Fruit fly (Drosophila melanogaster) whole organism, embryonic: ENCODE results near the gene CG34135.
A peak's percentile ranks its signal among the peaks of the same experiment; 100 is the strongest.

Experiments used
- Adf1 ChIP-seq: fragments of 200-800 bp; sonication (Bioruptor generic); IDR thresholded peaks from 2 replicates; pipeline ENCODE4 v1.3.6; 2022; ENCODE audit warnings: missing biosample characterization, missing genetic modification characterization
- Aef1 ChIP-seq: fragments of 200-800 bp; sonication (Bioruptor generic); IDR thresholded peaks from 3 replicates; pipeline ENCODE4 v1.3.6; 2022; ENCODE audit warnings: missing biosample characterization, missing genetic modification characterization
- Bgb ChIP-seq: fragments of 200-800 bp; sonication (Bioruptor generic); IDR thresholded peaks from 2 replicates; pipeline ENCODE4 v1.3.6; 2022; ENCODE audit warnings: missing biosample characterization, missing genetic modification characterization; ENCODE audit not compliant: partially characterized antibody
- Blimp-1 ChIP-seq: fragments of 200-800 bp; sonication (Bioruptor generic); optimal IDR thresholded peaks from 3 replicates; lab custom pipeline; 2018; ENCODE audit warnings: missing biosample characterization, missing genetic modification characterization, mild to moderate bottlenecking, moderate library complexity, missing genetic modification reagents
- CG10654 ChIP-seq: fragments of 200-800 bp; sonication (Bioruptor generic); optimal IDR thresholded peaks from 2 replicates; lab custom pipeline; 2016; ENCODE audit warnings: missing biosample characterization, missing genetic modification characterization
- CG10979 ChIP-seq: fragments of 200-800 bp; sonication (Bioruptor generic); optimal IDR thresholded peaks from 2 replicates; lab custom pipeline; 2018; ENCODE audit warnings: missing biosample characterization, mild to moderate bottlenecking, missing genetic modification characterization, moderate library complexity
- CG11504 ChIP-seq: fragments of 200-800 bp; sonication (Bioruptor generic); optimal IDR thresholded peaks from 3 replicates; lab custom pipeline; 2019; ENCODE audit warnings: missing biosample characterization, mild to moderate bottlenecking, missing genetic modification characterization, moderate library complexity
- CG12744 ChIP-seq: fragments of 200-800 bp; sonication (Bioruptor generic); optimal IDR thresholded peaks from 2 replicates; lab custom pipeline; 2016; ENCODE audit warnings: missing biosample characterization, missing genetic modification characterization
- CG12769 ChIP-seq: fragments of 200-800 bp; sonication (Bioruptor generic); optimal IDR thresholded peaks from 2 replicates; lab custom pipeline; 2019; ENCODE audit warnings: missing biosample characterization, mild to moderate bottlenecking, missing genetic modification characterization, moderate library complexity
- CG14050 ChIP-seq: fragments of 200-800 bp; sonication (Bioruptor generic); IDR thresholded peaks from 3 replicates; pipeline ENCODE4 v1.3.6; 2022; ENCODE audit warnings: missing biosample characterization, missing genetic modification characterization
- CG16813 ChIP-seq: fragments of 200-800 bp; sonication (Bioruptor generic); IDR thresholded peaks from 3 replicates; pipeline ENCODE4 v1.3.6; 2022; ENCODE audit warnings: missing biosample characterization, missing genetic modification characterization; ENCODE audit not compliant: partially characterized antibody
- CG1792 ChIP-seq: fragments of 200-800 bp; sonication (Bioruptor generic); optimal IDR thresholded peaks from 2 replicates; lab custom pipeline; 2016; ENCODE audit warnings: missing biosample characterization, missing genetic modification characterization
- CG3065 ChIP-seq: fragments of 200-800 bp; sonication (Bioruptor generic); optimal IDR thresholded peaks from 2 replicates; lab custom pipeline; 2016; ENCODE audit warnings: missing biosample characterization, missing genetic modification characterization
- CG34422 ChIP-seq: fragments of 200-800 bp; sonication (Bioruptor generic); IDR thresholded peaks from 3 replicates; pipeline ENCODE4 v1.3.6; 2022; ENCODE audit warnings: missing biosample characterization, missing genetic modification characterization
- CG3838 ChIP-seq: fragments of 200-800 bp; sonication (Bioruptor generic); optimal IDR thresholded peaks from 3 replicates; lab custom pipeline; 2016; ENCODE audit warnings: missing biosample characterization, missing genetic modification characterization
- CG42726 ChIP-seq: fragments of 200-800 bp; sonication (Bioruptor generic); IDR thresholded peaks from 2 replicates; pipeline ENCODE4 v1.3.6; 2022; ENCODE audit warnings: missing biosample characterization, missing genetic modification characterization; ENCODE audit not compliant: partially characterized antibody
- CG6272 ChIP-seq: fragments of 200-800 bp; sonication (Bioruptor generic); IDR thresholded peaks from 2 replicates; pipeline ENCODE4 v1.3.6; 2022; ENCODE audit warnings: missing biosample characterization, missing genetic modification characterization
- CG7357 ChIP-seq: fragments of 200-800 bp; sonication (Bioruptor generic); IDR thresholded peaks from 3 replicates; pipeline ENCODE4 v1.3.6; 2022; ENCODE audit warnings: missing biosample characterization, missing genetic modification characterization
- CG8290 ChIP-seq, 3 experiments: fragments of 200-800 bp; sonication (Bioruptor generic); optimal IDR thresholded peaks; 2 replicates each; lab custom pipeline; 2016 to 2019; ENCODE audit warnings: missing biosample characterization in 3 of 3, missing genetic modification characterization in 3 of 3, mild to moderate bottlenecking in 2 of 3, moderate library complexity in 1 of 3
- CG8359 ChIP-seq: fragments of 200-800 bp; sonication (Bioruptor generic); optimal IDR thresholded peaks from 2 replicates; lab custom pipeline; 2017; ENCODE audit warnings: missing biosample characterization, mild to moderate bottlenecking, missing genetic modification characterization, borderline replicate concordance
- CG8765 ChIP-seq: fragments of 200-800 bp; sonication (Bioruptor generic); IDR thresholded peaks from 2 replicates; pipeline ENCODE4 v1.3.6; 2022; ENCODE audit warnings: missing biosample characterization, missing genetic modification characterization
- CHES-1-like ChIP-seq: fragments of 200-800 bp; sonication (Bioruptor generic); optimal IDR thresholded peaks from 2 replicates; lab custom pipeline; 2016; ENCODE audit warnings: missing biosample characterization, missing genetic modification characterization
- D19A ChIP-seq: fragments of 200-800 bp; optimal IDR thresholded peaks from 3 replicates; lab custom pipeline; 2019; ENCODE audit warnings: missing biosample characterization, mild to moderate bottlenecking, missing genetic modification characterization, moderate library complexity
- Deaf1 ChIP-seq: fragments of 200-800 bp; optimal IDR thresholded peaks from 3 replicates; lab custom pipeline; 2019; ENCODE audit warnings: missing biosample characterization, mild to moderate bottlenecking, missing genetic modification characterization, moderate library complexity
- Dfd ChIP-seq, 2 experiments: fragments of >200 bp; optimal IDR thresholded peaks; 2 replicates each; lab custom pipeline; 2017; ENCODE audit warnings: missing biosample characterization in 2 of 2, missing genetic modification characterization in 2 of 2
- Hmx ChIP-seq: fragments of 200-800 bp; sonication (Bioruptor generic); optimal IDR thresholded peaks from 2 replicates; lab custom pipeline; 2016; ENCODE audit warnings: missing biosample characterization, missing genetic modification characterization
- Med ChIP-seq: fragments of 200-800 bp; sonication (Bioruptor generic); peaks from one replicate; lab custom pipeline; 2016; ENCODE audit warnings: missing biosample characterization, missing genetic modification characterization, mild to moderate bottlenecking, inconsistent platforms, moderate library complexity
- Nf-YB ChIP-seq: fragments of 200-800 bp; sonication (Bioruptor generic); optimal IDR thresholded peaks from 3 replicates; lab custom pipeline; 2019; ENCODE audit warnings: missing biosample characterization, mild to moderate bottlenecking, missing genetic modification characterization, moderate library complexity
- Oli ChIP-seq: fragments of 200-800 bp; sonication (Bioruptor generic); optimal IDR thresholded peaks from 2 replicates; lab custom pipeline; 2018; ENCODE audit warnings: missing biosample characterization, mild to moderate bottlenecking, missing genetic modification characterization, moderate library complexity
- Ptx1 ChIP-seq: fragments of 200-800 bp; sonication (Bioruptor generic); IDR thresholded peaks from 2 replicates; pipeline ENCODE4 v1.3.6; 2022; ENCODE audit warnings: missing biosample characterization, missing genetic modification characterization
- Sry-β ChIP-seq: fragments of 200-800 bp; sonication (Bioruptor generic); optimal IDR thresholded peaks from 2 replicates; lab custom pipeline; 2018; ENCODE audit warnings: missing biosample characterization, mild to moderate bottlenecking, missing genetic modification characterization, moderate library complexity
- aop ChIP-seq: fragments of 200-800 bp; sonication (Bioruptor generic); IDR thresholded peaks from 2 replicates; pipeline ENCODE4 v1.3.6; 2022; ENCODE audit warnings: missing biosample characterization, missing genetic modification characterization
- cas ChIP-seq: fragments of 200-800 bp; sonication (Bioruptor generic); IDR thresholded peaks from 2 replicates; pipeline ENCODE4 v1.3.6; 2022; ENCODE audit warnings: missing biosample characterization, missing genetic modification characterization
- chinmo ChIP-seq: fragments of 200-800 bp; sonication (Bioruptor generic); IDR thresholded peaks from 4 replicates; pipeline ENCODE4 v1.3.6; 2022; ENCODE audit warnings: missing biosample characterization, missing genetic modification characterization; ENCODE audit not compliant: partially characterized antibody
- ewg ChIP-seq: fragments of 200-800 bp; sonication (Bioruptor generic); optimal IDR thresholded peaks from 3 replicates; lab custom pipeline; 2017; ENCODE audit warnings: mild to moderate bottlenecking, missing biosample characterization, missing genetic modification reagents, missing genetic modification characterization
- fu2 ChIP-seq: fragments of 200-800 bp; sonication (Bioruptor generic); optimal IDR thresholded peaks from 2 replicates; lab custom pipeline; 2016; ENCODE audit warnings: missing biosample characterization, missing genetic modification characterization
- ken ChIP-seq: fragments of 200-800 bp; sonication (Bioruptor generic); IDR thresholded peaks from 3 replicates; pipeline ENCODE4 v1.3.6; 2022; ENCODE audit warnings: missing biosample characterization, missing genetic modification characterization
- lov ChIP-seq, 2 experiments: fragments of 200-800 bp in 1 of 2; fragments of >200 bp in 1 of 2; sonication (Bioruptor generic) in 1 of 2; IDR thresholded peaks in 1 of 2; optimal IDR thresholded peaks in 1 of 2; 2 replicates in 1 of 2; 3 replicates in 1 of 2; pipeline versions ENCODE4 v1.3.6 to Lab custom; 2017 to 2022; ENCODE audit warnings: missing biosample characterization in 1 of 2, missing genetic modification characterization in 1 of 2
- odd ChIP-seq: fragments of 200-800 bp; sonication (Bioruptor generic); optimal IDR thresholded peaks from 2 replicates; lab custom pipeline; 2017; ENCODE audit warnings: missing biosample characterization, mild to moderate bottlenecking, missing genetic modification characterization
- peb ChIP-seq: fragments of 200-800 bp; sonication (Bioruptor generic); IDR thresholded peaks from 2 replicates; pipeline ENCODE4 v1.3.6; 2022; ENCODE audit warnings: missing biosample characterization, missing genetic modification characterization
- pum ChIP-seq: fragments of 200-800 bp; sonication (Bioruptor generic); optimal IDR thresholded peaks from 2 replicates; lab custom pipeline; 2016; ENCODE audit warnings: missing biosample characterization, missing genetic modification characterization
- repo ChIP-seq: fragments of 200-800 bp; sonication (Bioruptor generic); optimal IDR thresholded peaks from 2 replicates; lab custom pipeline; 2016; ENCODE audit warnings: missing biosample characterization, missing genetic modification characterization
- sc ChIP-seq, 3 experiments: fragments of >200 bp in 2 of 3; fragments of 200-800 bp in 1 of 3; sonication (Bioruptor generic) in 1 of 3; optimal IDR thresholded peaks; 2 replicates in 2 of 3; 3 replicates in 1 of 3; lab custom pipeline; 2017; ENCODE audit warnings: mild to moderate bottlenecking in 1 of 3, missing biosample characterization in 1 of 3, missing genetic modification characterization in 1 of 3, missing genetic modification reagents in 1 of 3
- sens ChIP-seq: fragments of 200-800 bp; sonication (Bioruptor generic); peaks from one replicate; lab custom pipeline; 2016; ENCODE audit warnings: missing biosample characterization, missing genetic modification characterization
- sim ChIP-seq: fragments of 200-800 bp; sonication (Bioruptor generic); IDR thresholded peaks from 2 replicates; pipeline ENCODE4 v1.3.6; 2022; ENCODE audit warnings: missing biosample characterization, missing genetic modification characterization
- sisA ChIP-seq: fragments of 200-800 bp; sonication (Bioruptor generic); IDR thresholded peaks from 2 replicates; pipeline ENCODE4 v1.3.6; 2022; ENCODE audit warnings: missing biosample characterization, missing genetic modification characterization
- tap ChIP-seq: fragments of 200-800 bp; optimal IDR thresholded peaks from 3 replicates; lab custom pipeline; 2019; ENCODE audit warnings: missing biosample characterization, mild to moderate bottlenecking, missing genetic modification characterization, moderate library complexity
- tgo ChIP-seq: fragments of 200-800 bp; sonication (Bioruptor generic); IDR thresholded peaks from 3 replicates; pipeline ENCODE4 v1.3.6; 2022; ENCODE audit warnings: missing biosample characterization, missing genetic modification characterization
- tin ChIP-seq: fragments of 200-800 bp; sonication (Bioruptor generic); optimal IDR thresholded peaks from 3 replicates; lab custom pipeline; 2016; ENCODE audit warnings: missing biosample characterization, missing genetic modification characterization
- vvl ChIP-seq: fragments of 200-800 bp; sonication (Bioruptor generic); IDR thresholded peaks from 2 replicates; pipeline ENCODE4 v1.3.6; 2022; ENCODE audit warnings: missing biosample characterization, missing genetic modification characterization

Gene CG34135

DNA sequence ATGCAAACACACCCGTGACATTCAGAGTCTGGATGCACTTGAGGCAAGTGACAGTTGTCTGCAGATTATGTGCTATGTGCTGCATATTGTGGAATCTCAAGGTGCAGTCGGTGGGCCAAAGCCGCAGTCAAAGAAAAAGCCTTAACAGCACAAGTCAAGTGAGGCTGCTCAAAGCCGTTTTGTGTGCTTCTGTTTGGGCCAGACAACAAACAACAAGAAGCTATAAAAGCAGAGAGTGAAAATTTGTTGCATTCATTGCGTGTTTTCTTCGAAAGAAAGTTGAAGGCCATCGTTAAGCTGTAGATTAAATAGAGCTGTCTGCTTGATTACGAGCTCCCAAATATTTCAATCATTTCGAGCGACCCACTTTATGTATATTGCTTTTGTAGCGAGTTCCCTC is 26.1 kb downstream of the CG34135 start (continued):
- TF ChIP-seq aop (GFP tag; lab: Robert Waterston, UW) (no peak), tgo (GFP tag; lab: Robert Waterston, UW) (no peak), CG12744 (GFP tag; lab: Kevin White, UChicago) (no peak), ken (GFP tag; lab: Robert Waterston, UW) (0 out of 3 replicates have a peak, but pooled peaks have one; percentile 35), D19A (tag; lab: Kevin White, UChicago) (no peak), CG42726 (GFP tag; lab: Robert Waterston, UW) (no peak), Hmx (GFP tag; lab: Kevin White, UChicago) (no peak), sisA (GFP tag; lab: Robert Waterston, UW) (0 out of 2 replicates have a peak, but pooled peaks have one; percentile 4), Ptx1 (GFP tag; lab: Robert Waterston, UW) (no peak), CG7357 (GFP tag; lab: Robert Waterston, UW) (no peak), tin (GFP tag; lab: Kevin White, UChicago) (no peak), lov (optimal IDR thresholded peaks at IDR 0.05; lab: Kevin White, UChicago) (no peak), lov (GFP tag; IDR thresholded peaks at IDR 0.05; lab: Robert Waterston, UW) (no peak), odd (GFP tag; lab: Kevin White, UChicago) (no peak), CG16813 (GFP tag; lab: Robert Waterston, UW) (no peak), Oli (tag; lab: Kevin White, UChicago) (no peak), repo (GFP tag; lab: Kevin White, UChicago) (no peak), fu2 (GFP tag; lab: Kevin White, UChicago) (no peak), Med (GFP tag; lab: Kevin White, UChicago) (peak; percentile 12), CG8765 (GFP tag; lab: Robert Waterston, UW) (no peak), peb (no peak), Adf1 (GFP tag; lab: Robert Waterston, UW) (no peak), Deaf1 (tag; lab: Kevin White, UChicago) (no peak), Dfd (GFP tag; optimal IDR thresholded peaks at IDR 0.05; lab: Kevin White, UChicago) (no peak), cas (GFP tag; lab: Robert Waterston, UW) (no peak), chinmo (GFP tag; lab: Robert Waterston, UW) (no peak), CG6272 (GFP tag; lab: Robert Waterston, UW) (no peak), Aef1 (GFP tag; lab: Robert Waterston, UW) (no peak), sim (no peak), pum (no peak), sens (GFP tag; lab: Kevin White, UChicago) (peak; percentile 58), CG11504 (tag; lab: Kevin White, UChicago) (no peak), CG34422 (GFP tag; lab: Robert Waterston, UW) (no peak), ewg (no peak), CG14050 (GFP tag; lab: Robert Waterston, UW) (no peak), CG8359 (no peak), Blimp-1 (GFP tag; lab: Kevin White, UChicago) (peak; percentile 56), CG3838 (GFP tag; lab: Kevin White, UChicago) (no peak), vvl (GFP tag; lab: Robert Waterston, UW) (0 out of 2 replicates have a peak, but pooled peaks have one; percentile 7), CG12769 (tag; lab: Kevin White, UChicago) (no peak), Nf-YB (GFP tag; lab: Kevin White, UChicago) (no peak), Bgb (no peak), CG1792 (GFP tag; lab: Kevin White, UChicago) (no peak), sc (optimal IDR thresholded peaks at IDR 0.05; lab: Kevin White, UChicago) (no peak), sc (GFP tag; optimal IDR thresholded peaks at IDR 0.05; lab: Kevin White, UChicago) (no peak), tap (tag; lab: Kevin White, UChicago) (no peak), Sry-β (GFP tag; lab: Kevin White, UChicago) (no peak), CHES-1-like (GFP tag; lab: Kevin White, UChicago) (no peak), CG10654 (no peak), CG3065 (GFP tag; lab: Kevin White, UChicago) (no peak), CG8290 (GFP tag; optimal IDR thresholded peaks at IDR 0.05; lab: Kevin White, UChicago) (no peak), CG8290 (tag; optimal IDR thresholded peaks at IDR 0.05; lab: Kevin White, UChicago) (no peak), CG10979 (no peak)
